Fruit fly (Drosophila melanogaster): ENCODE measurements around the gene msl-1.

DNA sequence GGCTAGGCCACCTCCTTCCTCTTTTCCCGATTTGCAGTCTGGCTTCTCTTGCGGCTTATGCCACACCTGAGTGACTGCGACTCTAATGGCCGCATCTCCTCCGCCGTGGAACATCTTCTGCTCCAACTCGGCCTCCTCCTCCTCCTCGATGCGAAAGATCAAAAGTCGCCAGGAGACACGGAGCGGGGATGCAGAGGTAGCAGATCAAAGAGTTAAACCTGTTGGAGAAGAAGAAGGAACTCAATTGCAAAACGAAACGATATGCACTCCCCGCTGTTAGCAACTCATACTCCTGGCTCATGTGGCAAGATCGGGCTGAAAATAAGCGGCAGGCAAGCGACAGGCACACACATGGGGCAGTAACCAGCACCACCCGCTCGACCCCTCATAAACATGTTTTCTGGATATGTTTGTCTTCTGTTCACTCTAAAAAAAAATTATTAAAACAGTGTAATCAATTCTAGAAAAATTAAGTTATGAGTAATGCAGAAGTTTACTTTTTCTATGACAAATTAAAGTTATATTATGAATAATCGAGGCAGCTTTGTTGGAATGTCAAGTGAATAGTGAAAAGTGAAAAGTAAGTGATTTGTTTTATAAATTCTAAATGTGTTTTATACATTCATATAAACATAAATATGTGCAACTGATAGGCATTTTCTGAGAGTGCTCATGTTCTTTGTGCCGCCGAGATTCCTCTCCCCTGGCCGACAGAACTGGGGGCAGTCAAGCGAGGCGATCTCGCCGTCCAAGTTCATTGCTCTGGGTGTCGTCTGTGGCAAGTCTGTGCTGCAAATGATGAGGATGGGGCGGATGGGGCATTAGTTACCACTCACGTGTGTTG, 23.7 kb downstream of the msl-1 start:
- no peak for TF ChIP-seq Hr39 (optimal IDR thresholded peaks at IDR 0.05)
- no peak for TF ChIP-seq CG30403 (GFP tag; optimal IDR thresholded peaks at IDR 0.05)
